Worm (Caenorhabditis elegans): Measurements from ENCODE around the gene sdz-27.
A peak's percentile ranks its signal among the peaks of the same experiment; 100 is the strongest.

The sdz-27 gene

DNA sequence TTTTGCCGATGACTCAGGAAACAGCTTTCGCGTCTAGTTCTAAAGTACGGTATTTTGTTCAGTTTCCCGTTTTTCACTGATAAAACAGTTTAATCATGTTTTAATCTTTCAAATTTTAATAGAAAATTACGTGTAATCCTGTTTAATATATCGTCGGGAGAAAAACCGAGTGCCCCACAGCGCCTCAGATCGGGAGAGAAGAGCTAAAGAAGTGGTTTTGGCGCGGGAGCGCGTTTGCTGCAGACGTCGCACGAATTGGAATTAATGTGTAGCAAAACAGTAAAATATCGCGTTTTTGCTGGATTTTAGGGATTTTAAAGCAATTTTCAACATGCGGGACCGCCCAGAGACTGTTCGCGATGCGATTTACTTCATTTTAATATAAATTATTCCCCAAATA is 13.9 kb downstream of the sdz-27 start:
- TF ChIP-seq C17E4.6 (GFP tag; IDR thresholded peaks at IDR 0.05) (peak; percentile 27; the same call in 1 of the 2 replicates), dox-1 (GFP tag; IDR thresholded peaks at IDR 0.05) (0 out of 2 replicates have a peak, but pooled peaks have one; percentile 45), ztf-28 (GFP tag; IDR thresholded peaks at IDR 0.05) (peak; percentile 78; the same call in 1 of the 2 replicates), ceh-100 (GFP tag; IDR thresholded peaks at IDR 0.05) (peak; percentile 89), D2030.7 (GFP tag; IDR thresholded peaks at IDR 0.05) (peak; percentile 49), aptf-2 (GFP tag; conservative IDR thresholded peaks at IDR 0.05) (peak; percentile 74), mcd-1 (GFP tag; IDR thresholded peaks at IDR 0.05) (peak; percentile 77), attf-3 (GFP tag; conservative IDR thresholded peaks at IDR 0.05) (0 out of 2 replicates have a peak, but pooled peaks have one; percentile 38), ztf-25 (GFP tag; IDR thresholded peaks at IDR 0.05) (peak; percentile 81), egrh-3 (GFP tag; IDR thresholded peaks at IDR 0.05) (peak; percentile 47; the same call in 1 of the 2 replicates)

- TF ChIP-seq cebp-1 (GFP tag; IDR thresholded peaks at IDR 0.05) = peak; percentile 78
- peak; percentile 70 for TF ChIP-seq cebp-1 (tag; optimal IDR thresholded peaks at IDR 0.05)
- TF ChIP-seq mcd-1 (GFP tag; IDR thresholded peaks at IDR 0.05) = peak; percentile 60
These were observed 15.6 kb downstream of the sdz-27 start, which contains the start of gene R07H5.11 for ce11 chrIV:11202389-11202788. R07H5.11 (plus strand) TSS chrIV:11202768.

DNA sequence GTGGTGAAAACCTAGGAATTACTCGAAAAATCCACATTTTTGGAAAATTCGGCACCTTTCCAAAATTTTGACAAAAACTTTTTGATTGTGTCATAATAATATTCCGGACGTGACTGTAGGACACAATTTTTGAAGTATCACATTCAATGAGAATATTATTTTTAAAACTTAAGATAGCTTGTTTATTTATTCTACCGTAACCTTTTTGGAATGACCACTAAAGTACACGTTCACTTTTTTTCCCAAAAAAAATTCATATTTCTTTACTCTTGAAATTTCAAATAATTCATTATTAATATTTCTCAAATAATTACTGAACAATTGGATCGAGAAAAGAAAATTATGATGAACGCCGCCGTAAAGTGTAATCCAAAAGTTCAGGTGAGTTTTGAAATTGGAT is 20.4 kb downstream of the sdz-27 start, which contains the start of gene R07H5.9:
Gene R07H5.9 (plus strand): TSS at position 301 of the 400 bp plus-strand sequence.
- TF ChIP-seq let-526 (GFP tag; IDR thresholded peaks at IDR 0.05) (no peak), unc-62 (GFP tag; optimal IDR thresholded peaks at IDR 0.05) (no peak), dox-1 (GFP tag; IDR thresholded peaks at IDR 0.05) (no peak), B0019.2 (GFP tag; conservative IDR thresholded peaks at IDR 0.05) (no peak), ceh-40 (GFP tag; IDR thresholded peaks at IDR 0.05) (no peak), lag-1 (GFP tag; IDR thresholded peaks at IDR 0.05) (no peak), egrh-3 (GFP tag; IDR thresholded peaks at IDR 0.05) (no peak), hmg-20 (GFP tag; IDR thresholded peaks at IDR 0.05) (no peak), ztf-25 (GFP tag; IDR thresholded peaks at IDR 0.05) (no peak), sptf-2 (GFP tag; optimal IDR thresholded peaks at IDR 0.05) (no peak), gei-17 (GFP tag; optimal IDR thresholded peaks at IDR 0.05) (no peak), ztf-3 (GFP tag; optimal IDR thresholded peaks at IDR 0.05) (no peak), F23B12.7 (tag; optimal IDR thresholded peaks at IDR 0.05; ENCODE audit: insufficient read depth) (no peak)

- TF ChIP-seq aptf-3 (GFP tag; IDR thresholded peaks at IDR 0.05) = no peak
- no peak for TF ChIP-seq ceh-79 (tag; optimal IDR thresholded peaks at IDR 0.05)
- TF ChIP-seq F33H1.4 (GFP tag; IDR thresholded peaks at IDR 0.05) = no peak
- TF ChIP-seq attf-3 (GFP tag; conservative IDR thresholded peaks at IDR 0.05) = peak; percentile 83
- no peak for TF ChIP-seq zfh-2 (GFP tag; conservative IDR thresholded peaks at IDR 0.05)
These were observed 24.0 kb downstream of the sdz-27 start, which contains the start of gene adk-1 for ce11 chrIV:11210781-11211256. adk-1 (minus strand) TSS chrIV:11210831.

ce11 chrIV:11211547-11211946 is 24.7 kb downstream of the sdz-27 start:
- TF ChIP-seq hlh-12 (tag; optimal IDR thresholded peaks at IDR 0.05) = no peak
- TF ChIP-seq bed-1 (GFP tag; IDR thresholded peaks at IDR 0.05) = no peak
- peak; percentile 70 for TF ChIP-seq nhr-80 (tag; optimal IDR thresholded peaks at IDR 0.05)
- TF ChIP-seq ztf-28 (GFP tag; IDR thresholded peaks at IDR 0.05) = no peak

DNA sequence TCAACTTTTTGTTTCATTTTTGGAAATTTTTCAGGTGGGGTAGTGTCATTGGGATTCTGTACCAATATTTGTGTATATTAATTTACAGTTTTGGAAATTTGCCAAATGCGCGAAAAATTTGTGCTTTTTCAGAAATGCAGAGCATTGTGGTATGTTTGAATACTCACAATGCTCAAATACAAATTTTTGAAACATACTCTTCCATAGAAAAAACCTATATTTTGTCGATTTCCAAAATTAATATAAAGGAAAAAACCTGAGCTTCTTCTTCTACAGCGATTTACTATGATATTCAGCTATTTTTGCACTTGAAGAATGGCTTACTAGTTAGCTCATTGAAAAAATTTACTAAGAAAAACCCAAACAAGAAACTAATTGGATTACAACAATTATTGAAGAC is 26.1 kb downstream of the sdz-27 start:
- TF ChIP-seq bed-2 (GFP tag; IDR thresholded peaks at IDR 0.05) (no peak), sea-2 (GFP tag; IDR thresholded peaks at IDR 0.05) (no peak), F52B5.7 (tag; optimal IDR thresholded peaks at IDR 0.05) (no peak), snpc-3.4 (tag; optimal IDR thresholded peaks at IDR 0.05) (no peak), let-526 (GFP tag; IDR thresholded peaks at IDR 0.05) (no peak), snpc-1.1 (tag; optimal IDR thresholded peaks at IDR 0.05; ENCODE audit: insufficient read depth) (no peak), egl-18 (GFP tag; IDR thresholded peaks at IDR 0.05) (no peak), F39B2.1 (GFP tag; IDR thresholded peaks at IDR 0.05) (no peak)
